Worm (Caenorhabditis elegans) whole organism, L3 larva: ENCODE results near the gene R08D7.5.
A peak's percentile ranks its signal among the peaks of the same experiment; 100 is the strongest.

Experiments used
- R02D3.7 ChIP-seq: fragments of 150-350 bp; optimal IDR thresholded peaks from 2 replicates; lab custom pipeline; 2014; ENCODE audit warnings: missing biosample characterization, missing genetic modification characterization
- ama-1 ChIP-seq: fragments of 150-350 bp; optimal IDR thresholded peaks from 2 replicates; lab custom pipeline; 2018
- ceh-28 ChIP-seq: fragments of 150-350 bp; optimal IDR thresholded peaks from 2 replicates; lab custom pipeline; 2014; ENCODE audit warnings: missing biosample characterization, missing genetic modification reagents, missing genetic modification characterization
- ceh-82 ChIP-seq: fragments of 150-350 bp; optimal IDR thresholded peaks from 2 replicates; lab custom pipeline; 2014; ENCODE audit warnings: missing biosample characterization, missing genetic modification characterization
- egl-27 ChIP-seq: sonication (generic microtip); optimal IDR thresholded peaks from 4 replicates; lab custom pipeline; 2017; ENCODE audit warnings: missing biosample characterization, missing genetic modification reagents, missing genetic modification characterization
- fos-1 ChIP-seq: fragments of 150-350 bp; optimal IDR thresholded peaks from 2 replicates; lab custom pipeline; 2014; ENCODE audit warnings: missing biosample characterization, missing genetic modification characterization
- lin-15B ChIP-seq: fragments of 150-350 bp; optimal IDR thresholded peaks from 2 replicates; lab custom pipeline; 2014; ENCODE audit warnings: missing biosample characterization, missing genetic modification characterization
- mdl-1 ChIP-seq: fragments of 150-350 bp; optimal IDR thresholded peaks from 2 replicates; lab custom pipeline; 2014; ENCODE audit warnings: missing biosample characterization, missing genetic modification characterization
- nhr-237 ChIP-seq: fragments of 150-350 bp; optimal IDR thresholded peaks from 2 replicates; lab custom pipeline; 2014; ENCODE audit warnings: missing biosample characterization, missing genetic modification characterization
- snpc-4 ChIP-seq: fragments of 150-350 bp; optimal IDR thresholded peaks from 2 replicates; lab custom pipeline; 2014; ENCODE audit warnings: missing biosample characterization, missing genetic modification characterization

- TF ChIP-seq snpc-4 (tag; lab: Kevin White, UChicago): peak; percentile 23
- no peak for TF ChIP-seq ceh-82 (tag; lab: Kevin White, UChicago)
- TF ChIP-seq nhr-237 (tag; lab: Kevin White, UChicago): no peak
- no peak for TF ChIP-seq fos-1 (tag; lab: Kevin White, UChicago)
- TF ChIP-seq lin-15B (tag; lab: Kevin White, UChicago): peak; percentile 31
- TF ChIP-seq ceh-28 (tag; lab: Kevin White, UChicago): peak; percentile 7
- TF ChIP-seq egl-27 (tag; lab: Kevin White, UChicago): no peak
- TF ChIP-seq ama-1: peak; percentile 67
- TF ChIP-seq mdl-1 (tag; lab: Kevin White, UChicago): no peak
- TF ChIP-seq R02D3.7: no peak
Measured at ce11 chrIII:8981847-8982479, 8.0 kb downstream of the R08D7.5 start, which contains the start of gene pde-2.
